Worm (Caenorhabditis elegans) whole organism, young adult: Measurements from ENCODE around the gene F42E8.1.

ENCODE experiments used
- B0019.2 ChIP-seq: fragments of 200-800 bp; sonication (Bioruptor generic); conservative IDR thresholded peaks from 2 replicates; pipeline ENCODE4 v1.3.6; 2022; ENCODE audit warnings: missing genetic modification reagents, missing genetic modification characterization, missing compliant biosample characterization
- B0035.1 ChIP-seq: sonication (generic microtip); optimal IDR thresholded peaks from 2 replicates; lab custom pipeline; 2016; ENCODE audit warnings: missing genetic modification characterization, mild to moderate bottlenecking, missing compliant biosample characterization, missing genotype, missing genetic modification reagents
- B0261.1 ChIP-seq: sonication (generic microtip); optimal IDR thresholded peaks from 2 replicates; lab custom pipeline; 2016; ENCODE audit warnings: mild to moderate bottlenecking, missing genetic modification characterization, moderate library complexity, missing compliant biosample characterization
- F10E7.11 ChIP-seq: sonication (generic microtip); optimal IDR thresholded peaks from 2 replicates; lab custom pipeline; 2017; ENCODE audit warnings: mild to moderate bottlenecking, missing genetic modification characterization, moderate library complexity, missing compliant biosample characterization
- F33H1.4 ChIP-seq: fragments of 200-800 bp; sonication (Bioruptor generic); IDR thresholded peaks from 2 replicates; pipeline ENCODE4 v1.3.6; 2022; ENCODE audit warnings: missing genetic modification reagents, missing genetic modification characterization, missing compliant biosample characterization
- F57A8.1 ChIP-seq: fragments of 200-800 bp; sonication (Bioruptor generic); optimal IDR thresholded peaks from 2 replicates; lab custom pipeline; 2018; ENCODE audit warnings: mild to moderate bottlenecking, missing genetic modification characterization, moderate library complexity, missing compliant biosample characterization
- T07F8.4 ChIP-seq: sonication (generic microtip); optimal IDR thresholded peaks from 2 replicates; lab custom pipeline; 2016; ENCODE audit warnings: mild to moderate bottlenecking, missing genetic modification characterization, moderate library complexity, missing compliant biosample characterization
- T26A5.8 ChIP-seq: sonication (generic microtip); optimal IDR thresholded peaks from 2 replicates; lab custom pipeline; 2016; ENCODE audit warnings: missing genetic modification characterization, missing compliant biosample characterization
- Y53F4B.3 ChIP-seq: fragments of 200-800 bp; sonication (Bioruptor generic); IDR thresholded peaks from 2 replicates; pipeline ENCODE4 v1.3.6; 2022; ENCODE audit warnings: missing genetic modification reagents, missing genetic modification characterization, missing compliant biosample characterization
- Y53G8AR.9 ChIP-seq: fragments of 200-800 bp; sonication (Bioruptor generic); conservative IDR thresholded peaks from 2 replicates; pipeline ENCODE4 v1.3.6; 2022; ENCODE audit warnings: missing genetic modification reagents, missing genetic modification characterization, missing compliant biosample characterization
- Y67H2A.10 ChIP-seq: fragments of 200-800 bp; sonication (Bioruptor generic); conservative IDR thresholded peaks from 2 replicates; pipeline ENCODE4 v1.3.6; 2022; ENCODE audit warnings: missing genetic modification reagents, missing genetic modification characterization, missing compliant biosample characterization
- aptf-2 ChIP-seq: fragments of 200-800 bp; sonication (Bioruptor generic); conservative IDR thresholded peaks from 2 replicates; pipeline ENCODE4 v1.3.6; 2022; ENCODE audit warnings: missing genetic modification reagents, missing genetic modification characterization, missing compliant biosample characterization
- atf-7 ChIP-seq: sonication (generic microtip); optimal IDR thresholded peaks from 2 replicates; lab custom pipeline; 2017; ENCODE audit warnings: mild to moderate bottlenecking, missing genetic modification characterization, missing compliant biosample characterization
- attf-3 ChIP-seq: fragments of 200-800 bp; sonication (Bioruptor generic); conservative IDR thresholded peaks from 2 replicates; pipeline ENCODE4 v1.3.6; 2022; ENCODE audit warnings: missing genetic modification reagents, missing genetic modification characterization, missing compliant biosample characterization
- attf-5 ChIP-seq: fragments of 200-800 bp; sonication (Bioruptor generic); optimal IDR thresholded peaks from 2 replicates; lab custom pipeline; 2018; ENCODE audit warnings: mild to moderate bottlenecking, missing genetic modification characterization, missing compliant biosample characterization
- bed-2 ChIP-seq: fragments of 200-800 bp; sonication (Bioruptor generic); IDR thresholded peaks from 2 replicates; pipeline ENCODE4 v1.3.6; 2022; ENCODE audit warnings: missing genetic modification reagents, missing genetic modification characterization, missing compliant biosample characterization
- ccch-3 ChIP-seq: fragments of 200-800 bp; sonication (Bioruptor generic); optimal IDR thresholded peaks from 2 replicates; lab custom pipeline; 2018; ENCODE audit warnings: mild to moderate bottlenecking, missing genetic modification characterization, missing compliant biosample characterization
- cebp-2 ChIP-seq: fragments of 200-800 bp; sonication (Bioruptor generic); IDR thresholded peaks from 2 replicates; pipeline ENCODE4 v1.3.6; 2022; ENCODE audit warnings: missing genetic modification characterization, missing compliant biosample characterization
- ceh-79 ChIP-seq: sonication (generic microtip); optimal IDR thresholded peaks from 2 replicates; lab custom pipeline; 2017; ENCODE audit warnings: mild to moderate bottlenecking, missing genetic modification characterization, missing compliant biosample characterization
- ceh-91 ChIP-seq: fragments of 200-800 bp; sonication (Bioruptor generic); IDR thresholded peaks from 2 replicates; pipeline ENCODE4 v1.3.6; 2022; ENCODE audit warnings: missing genetic modification reagents, missing genetic modification characterization, missing compliant biosample characterization
- die-1 ChIP-seq: sonication (generic microtip); optimal IDR thresholded peaks from 2 replicates; lab custom pipeline; 2016; ENCODE audit warnings: missing genotype, mild to moderate bottlenecking, missing genetic modification characterization, missing compliant biosample characterization
- dox-1 ChIP-seq: fragments of 200-800 bp; sonication (Bioruptor generic); IDR thresholded peaks from 2 replicates; pipeline ENCODE4 v1.3.6; 2022; ENCODE audit warnings: missing genetic modification reagents, missing genetic modification characterization, missing compliant biosample characterization
- dpff-1 ChIP-seq: sonication (generic microtip); optimal IDR thresholded peaks from 2 replicates; lab custom pipeline; 2017; ENCODE audit warnings: mild to moderate bottlenecking, missing genetic modification characterization, missing compliant biosample characterization
- dpl-1 ChIP-seq: fragments of 150-350 bp; optimal IDR thresholded peaks from 2 replicates; lab custom pipeline; 2014; ENCODE audit warnings: missing biosample characterization, missing genetic modification reagents, missing genetic modification characterization
- egl-44 ChIP-seq: fragments of 200-800 bp; sonication (Bioruptor generic); IDR thresholded peaks from 2 replicates; pipeline ENCODE4 v1.3.6; 2022; ENCODE audit warnings: missing genetic modification reagents, missing genetic modification characterization, missing compliant biosample characterization
- egrh-3 ChIP-seq: fragments of 200-800 bp; sonication (Bioruptor generic); IDR thresholded peaks from 2 replicates; pipeline ENCODE4 v1.3.6; 2022; ENCODE audit warnings: missing genetic modification reagents, missing genetic modification characterization, missing compliant biosample characterization
- fkh-3 ChIP-seq: sonication (generic microtip); optimal IDR thresholded peaks from 2 replicates; lab custom pipeline; 2016; ENCODE audit warnings: mild to moderate bottlenecking, missing genetic modification characterization, missing compliant biosample characterization
- hlh-12 ChIP-seq: sonication (generic microtip); optimal IDR thresholded peaks from 2 replicates; lab custom pipeline; 2016; ENCODE audit warnings: missing genetic modification characterization, missing compliant biosample characterization
- hmg-1.2 ChIP-seq: fragments of 200-800 bp; sonication (Bioruptor generic); IDR thresholded peaks from 2 replicates; pipeline ENCODE4 v1.3.6; 2022; ENCODE audit warnings: missing genetic modification reagents, missing genetic modification characterization, missing compliant biosample characterization
- hmg-20 ChIP-seq: fragments of 200-800 bp; sonication (Bioruptor generic); IDR thresholded peaks from 2 replicates; pipeline ENCODE4 v1.3.6; 2022; ENCODE audit warnings: missing genetic modification reagents, missing genetic modification characterization, missing compliant biosample characterization
- hsf-1 ChIP-seq: fragments of 200-800 bp; sonication (Bioruptor generic); IDR thresholded peaks from 2 replicates; pipeline ENCODE4 v1.3.6; 2022; ENCODE audit warnings: missing genetic modification reagents, missing genetic modification characterization, missing compliant biosample characterization
- let-607 ChIP-seq, 2 experiments: fragments of 200-800 bp in 1 of 2; sonication (Bioruptor generic) in 1 of 2; sonication (generic microtip) in 1 of 2; optimal IDR thresholded peaks; 2 replicates each; lab custom pipeline; 2016 to 2018; ENCODE audit warnings: mild to moderate bottlenecking in 2 of 2, missing compliant biosample characterization in 2 of 2, missing genetic modification characterization in 2 of 2, moderate library complexity in 2 of 2, missing genotype in 1 of 2
- lir-1 ChIP-seq: fragments of 200-800 bp; sonication (Bioruptor generic); conservative IDR thresholded peaks from 2 replicates; pipeline ENCODE4 v1.3.6; 2022; ENCODE audit warnings: missing genetic modification reagents, missing genetic modification characterization, missing compliant biosample characterization
- madf-10 ChIP-seq: sonication (generic microtip); optimal IDR thresholded peaks from 2 replicates; lab custom pipeline; 2016; ENCODE audit warnings: mild to moderate bottlenecking, missing genetic modification characterization, missing compliant biosample characterization
- mxl-1 ChIP-seq: sonication (generic microtip); optimal IDR thresholded peaks from 2 replicates; lab custom pipeline; 2016; ENCODE audit warnings: missing genetic modification characterization, missing compliant biosample characterization
- nfyb-1 ChIP-seq: fragments of 200-800 bp; sonication (Bioruptor generic); IDR thresholded peaks from 2 replicates; pipeline ENCODE4 v1.3.6; 2022; ENCODE audit warnings: missing genetic modification reagents, missing genetic modification characterization, missing compliant biosample characterization
- nhr-120 ChIP-seq: fragments of 200-800 bp; sonication (Bioruptor generic); IDR thresholded peaks from 2 replicates; pipeline ENCODE4 v1.3.6; 2022; ENCODE audit warnings: missing genetic modification characterization, missing compliant biosample characterization
- nhr-80 ChIP-seq: sonication (generic microtip); optimal IDR thresholded peaks from 2 replicates; lab custom pipeline; 2016; ENCODE audit warnings: missing genetic modification characterization, missing compliant biosample characterization
- repo-1 ChIP-seq: sonication (generic microtip); optimal IDR thresholded peaks from 2 replicates; lab custom pipeline; 2017; ENCODE audit warnings: mild to moderate bottlenecking, missing genetic modification characterization, missing compliant biosample characterization
- sdz-38 ChIP-seq: sonication (generic microtip); optimal IDR thresholded peaks from 2 replicates; lab custom pipeline; 2016; ENCODE audit warnings: missing genotype, missing genetic modification characterization, missing compliant biosample characterization
- sptf-2 ChIP-seq: fragments of 200-800 bp; sonication (Bioruptor generic); optimal IDR thresholded peaks from 2 replicates; lab custom pipeline; 2018; ENCODE audit warnings: mild to moderate bottlenecking, missing genetic modification characterization, missing compliant biosample characterization
- ztf-18 ChIP-seq: sonication (generic microtip); optimal IDR thresholded peaks from 2 replicates; lab custom pipeline; 2016; ENCODE audit warnings: missing genotype, mild to moderate bottlenecking, missing genetic modification characterization, missing compliant biosample characterization
- ztf-22 ChIP-seq: fragments of 200-800 bp; sonication (Bioruptor generic); optimal IDR thresholded peaks from 2 replicates; lab custom pipeline; 2018; ENCODE audit warnings: mild to moderate bottlenecking, missing genetic modification characterization, moderate library complexity, missing compliant biosample characterization
- ztf-25 ChIP-seq: fragments of 200-800 bp; sonication (Bioruptor generic); IDR thresholded peaks from 2 replicates; pipeline ENCODE4 v1.3.6; 2022; ENCODE audit warnings: missing genetic modification reagents, missing genetic modification characterization, missing compliant biosample characterization
- ztf-28 ChIP-seq: fragments of 200-800 bp; sonication (Bioruptor generic); IDR thresholded peaks from 2 replicates; pipeline ENCODE4 v1.3.6; 2022; ENCODE audit warnings: missing genetic modification reagents, missing genetic modification characterization, missing compliant biosample characterization
- ztf-6 ChIP-seq: fragments of 200-800 bp; sonication (Bioruptor generic); IDR thresholded peaks from 2 replicates; pipeline ENCODE4 v1.3.6; 2022; ENCODE audit warnings: missing genetic modification reagents, missing genetic modification characterization, missing compliant biosample characterization

The F42E8.1 gene

DNA sequence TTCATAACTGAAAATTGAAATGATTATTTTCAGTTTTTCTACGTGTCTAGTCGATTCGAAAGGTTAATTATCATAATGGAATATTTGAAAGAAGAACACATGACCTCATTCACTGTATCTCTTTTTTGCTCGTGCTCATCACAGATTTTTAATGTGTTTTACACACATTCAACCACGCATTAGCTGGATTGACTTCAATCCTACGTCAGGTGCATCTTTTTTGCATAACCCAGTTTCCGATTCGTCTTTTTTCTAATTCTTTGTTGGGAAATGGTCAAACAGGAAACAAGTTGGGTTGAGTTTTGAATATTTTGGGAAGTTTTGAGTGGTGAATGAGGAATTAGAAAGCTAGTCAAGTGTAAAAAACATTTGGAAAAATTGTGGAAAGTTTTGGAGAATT, 8.3 kb downstream of the F42E8.1 start:
- TF ChIP-seq ccch-3 (GFP tag; lab: Kevin White, UChicago), result no peak
- no peak for TF ChIP-seq bed-2 (GFP tag; lab: Robert Waterston, UW)
- no peak for TF ChIP-seq sdz-38
- TF ChIP-seq ztf-6 (GFP tag; lab: Robert Waterston, UW), result no peak

DNA sequence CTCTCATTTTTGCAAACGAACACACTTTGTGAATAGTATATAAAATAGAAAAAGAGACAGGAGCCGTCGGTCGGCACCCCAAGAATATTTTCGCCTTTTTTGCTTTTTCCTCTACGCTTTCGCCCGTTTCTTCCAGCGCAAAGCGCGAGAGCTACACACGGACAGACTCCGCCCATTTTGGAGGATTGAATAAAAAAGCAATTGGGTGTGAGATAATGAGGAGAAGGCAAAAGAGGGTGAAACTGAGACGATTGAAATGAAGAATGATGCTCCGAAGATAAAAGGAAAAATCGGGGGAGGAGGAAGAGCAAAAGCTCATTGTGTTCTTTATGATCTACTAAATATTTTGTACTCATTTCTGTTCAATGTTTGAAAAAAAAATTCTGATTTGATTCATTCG, 9.1 kb downstream of the F42E8.1 start, which contains the start of gene C34B4.3:
C34B4.3 (minus strand) TSS at position 101 of the 400 bp plus-strand sequence.
- TF ChIP-seq dpl-1 (GFP tag; lab: Kevin White, UChicago), result no peak
- TF ChIP-seq hmg-20 (GFP tag; lab: Robert Waterston, UW), result no peak
- no peak for TF ChIP-seq attf-5 (GFP tag; lab: Kevin White, UChicago)
- TF ChIP-seq attf-3 (GFP tag; lab: Robert Waterston, UW), result no peak
- no peak for TF ChIP-seq aptf-2 (GFP tag; lab: Robert Waterston, UW)
- no peak for TF ChIP-seq F33H1.4 (GFP tag; lab: Robert Waterston, UW)
- no peak for TF ChIP-seq ztf-22
- no peak for TF ChIP-seq egl-44
- no peak for TF ChIP-seq hsf-1 (GFP tag; lab: Robert Waterston, UW)
- no peak for TF ChIP-seq F10E7.11
- TF ChIP-seq Y67H2A.10, result no peak
- TF ChIP-seq T26A5.8, result no peak
- TF ChIP-seq madf-10 (tag; lab: Kevin White, UChicago), result no peak
- TF ChIP-seq ceh-79, result no peak

DNA sequence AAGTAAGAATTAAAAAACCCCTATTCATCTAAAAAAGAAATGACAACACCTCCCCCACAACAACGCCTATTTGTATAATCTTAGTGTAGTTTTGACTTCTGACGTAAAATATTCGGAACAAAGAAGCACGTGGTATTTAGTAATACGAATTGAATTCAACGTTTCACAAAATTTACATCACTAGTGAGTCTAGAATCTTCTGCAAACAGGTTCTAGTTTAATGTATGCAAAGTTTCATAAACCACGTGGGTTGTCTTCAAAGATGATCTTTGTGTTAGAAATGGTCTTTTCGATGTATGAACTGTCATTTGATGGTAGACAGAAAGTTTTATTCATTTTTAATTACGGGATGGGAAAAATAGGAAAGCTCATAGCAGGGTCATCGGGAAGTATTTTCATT, 11.2 kb downstream of the F42E8.1 start:
- no peak for TF ChIP-seq B0019.2 (GFP tag; lab: Robert Waterston, UW)
- TF ChIP-seq ztf-18 (tag; lab: Kevin White, UChicago), result no peak
- no peak for TF ChIP-seq sptf-2 (GFP tag; lab: Kevin White, UChicago)
- no peak for TF ChIP-seq madf-10 (tag; lab: Kevin White, UChicago)
- TF ChIP-seq dox-1, result no peak
- TF ChIP-seq ztf-25 (GFP tag; lab: Robert Waterston, UW), result no peak
- no peak for TF ChIP-seq attf-3 (GFP tag; lab: Robert Waterston, UW)
- TF ChIP-seq T07F8.4, result no peak
- no peak for TF ChIP-seq dpff-1
- no peak for TF ChIP-seq B0035.1 (tag; lab: Kevin White, UChicago)
- TF ChIP-seq Y53F4B.3, result no peak
- TF ChIP-seq atf-7, result no peak
- TF ChIP-seq cebp-2 (GFP tag; lab: Robert Waterston, UW), result no peak
- TF ChIP-seq hmg-1.2 (GFP tag; lab: Robert Waterston, UW), result no peak
- no peak for TF ChIP-seq ztf-28
- no peak for TF ChIP-seq die-1 (tag; lab: Kevin White, UChicago)
- no peak for TF ChIP-seq hsf-1 (GFP tag; lab: Robert Waterston, UW)
- TF ChIP-seq nhr-80, result no peak
- no peak for TF ChIP-seq ceh-91 (GFP tag; lab: Robert Waterston, UW)
- no peak for TF ChIP-seq ztf-6 (GFP tag; lab: Robert Waterston, UW)

DNA sequence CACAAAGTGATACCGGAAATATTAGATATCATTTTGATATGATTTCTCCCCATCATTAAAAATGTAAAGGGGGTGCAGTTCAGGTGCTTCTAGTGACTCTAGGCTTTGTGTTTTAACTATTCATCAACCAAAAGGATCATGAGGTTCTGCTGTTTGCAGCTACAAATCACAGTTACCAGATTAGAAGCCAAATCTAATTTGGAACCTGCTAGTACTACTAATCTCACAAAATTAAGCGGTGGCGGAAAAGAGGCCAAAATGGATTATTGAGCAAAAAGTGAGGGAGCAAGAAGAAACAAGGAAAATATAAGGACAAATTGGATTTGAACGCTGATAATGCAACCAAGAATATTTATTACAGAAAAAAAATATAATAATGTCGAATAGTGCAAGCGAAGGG, 12.2 kb downstream of the F42E8.1 start:
- TF ChIP-seq fkh-3 (no peak), lir-1 (GFP tag; lab: Robert Waterston, UW) (no peak), B0019.2 (GFP tag; lab: Robert Waterston, UW) (no peak), hlh-12 (no peak), B0261.1 (tag; lab: Kevin White, UChicago) (no peak), nhr-120 (GFP tag; lab: Robert Waterston, UW) (no peak), nfyb-1 (GFP tag; lab: Robert Waterston, UW) (no peak), Y67H2A.10 (no peak), F10E7.11 (no peak), mxl-1 (no peak), Y53G8AR.9 (GFP tag; lab: Robert Waterston, UW) (no peak), dox-1 (no peak), F57A8.1 (GFP tag; lab: Kevin White, UChicago) (no peak), egrh-3 (GFP tag; lab: Robert Waterston, UW) (no peak), aptf-2 (GFP tag; lab: Robert Waterston, UW) (no peak), let-607 (tag; optimal IDR thresholded peaks at IDR 0.05; lab: Kevin White, UChicago) (no peak), repo-1 (tag; lab: Kevin White, UChicago) (no peak)
